Worm (Caenorhabditis elegans) whole organism, late embryonic: Measurements from ENCODE around the gene mrps-5.

Experiments used
- C08G9.2 ChIP-seq: sonication (generic microtip); optimal IDR thresholded peaks from 2 replicates; lab custom pipeline; 2016; ENCODE audit warnings: mild to moderate bottlenecking, missing genetic modification characterization, moderate library complexity, missing compliant biosample characterization
- C38D4.7 ChIP-seq: fragments of 200-800 bp; sonication (Bioruptor generic); optimal IDR thresholded peaks from 2 replicates; lab custom pipeline; 2018; ENCODE audit warnings: mild to moderate bottlenecking, missing genetic modification characterization, moderate library complexity, missing compliant biosample characterization
- F13H6.1 ChIP-seq: sonication (generic microtip); optimal IDR thresholded peaks from 2 replicates; lab custom pipeline; 2016; ENCODE audit warnings: missing genetic modification characterization, missing compliant biosample characterization
- K09A11.1 ChIP-seq: sonication (generic microtip); optimal IDR thresholded peaks from 2 replicates; lab custom pipeline; 2017; ENCODE audit warnings: antibody characterized with exemption, mild to moderate bottlenecking, missing genetic modification characterization, missing compliant biosample characterization; ENCODE audit not compliant: insufficient read depth
- ceh-14 ChIP-seq: sonication (generic microtip); optimal IDR thresholded peaks from 2 replicates; lab custom pipeline; 2016; ENCODE audit warnings: missing genotype, missing genetic modification characterization, missing compliant biosample characterization
- ceh-18 ChIP-seq: sonication (generic microtip); optimal IDR thresholded peaks from 2 replicates; lab custom pipeline; 2016; ENCODE audit warnings: missing genetic modification characterization, missing compliant biosample characterization
- ceh-2 ChIP-seq: sonication (generic microtip); optimal IDR thresholded peaks from 2 replicates; lab custom pipeline; 2016; ENCODE audit warnings: missing genotype, missing genetic modification characterization, missing compliant biosample characterization
- ceh-24 ChIP-seq: sonication (generic microtip); optimal IDR thresholded peaks from 2 replicates; lab custom pipeline; 2016; ENCODE audit warnings: mild to moderate bottlenecking, missing genetic modification characterization, missing compliant biosample characterization
- ceh-31 ChIP-seq: sonication (generic microtip); optimal IDR thresholded peaks from 2 replicates; lab custom pipeline; 2016; ENCODE audit warnings: missing genetic modification characterization, missing compliant biosample characterization
- ceh-48 ChIP-seq: sonication (generic microtip); optimal IDR thresholded peaks from 2 replicates; lab custom pipeline; 2016; ENCODE audit warnings: missing genetic modification characterization, inconsistent platforms, missing compliant biosample characterization
- ceh-6 ChIP-seq: fragments of 200-800 bp; sonication (Bioruptor generic); optimal IDR thresholded peaks from 2 replicates; lab custom pipeline; 2018; ENCODE audit warnings: mild to moderate bottlenecking, missing genetic modification characterization, missing compliant biosample characterization
- che-1 ChIP-seq: sonication (generic microtip); optimal IDR thresholded peaks from 2 replicates; lab custom pipeline; 2016; ENCODE audit warnings: mild to moderate bottlenecking, missing genetic modification characterization, missing compliant biosample characterization
- dmd-4 ChIP-seq: sonication (generic microtip); optimal IDR thresholded peaks from 2 replicates; lab custom pipeline; 2016; ENCODE audit warnings: borderline replicate concordance, missing genetic modification characterization, missing compliant biosample characterization
- dve-1 ChIP-seq: sonication (generic microtip); optimal IDR thresholded peaks from 2 replicates; lab custom pipeline; 2017; ENCODE audit warnings: antibody characterized with exemption, mild to moderate bottlenecking, missing genetic modification characterization, missing compliant biosample characterization
- elt-2 ChIP-seq: sonication (generic microtip); optimal IDR thresholded peaks from 2 replicates; lab custom pipeline; 2016; ENCODE audit warnings: missing genetic modification reagents, missing genetic modification characterization, missing compliant biosample characterization
- ets-4 ChIP-seq: sonication (generic microtip); optimal IDR thresholded peaks from 2 replicates; lab custom pipeline; 2016; ENCODE audit warnings: missing genetic modification characterization, missing compliant biosample characterization
- fkh-6 ChIP-seq: sonication (generic microtip); optimal IDR thresholded peaks from 2 replicates; lab custom pipeline; 2016; ENCODE audit warnings: missing genetic modification characterization, missing compliant biosample characterization
- gmeb-2 ChIP-seq: sonication (generic microtip); optimal IDR thresholded peaks from 2 replicates; lab custom pipeline; 2016; ENCODE audit warnings: missing genetic modification characterization, inconsistent platforms, missing compliant biosample characterization
- hlh-13 ChIP-seq: fragments of 200-800 bp; sonication (Bioruptor generic); optimal IDR thresholded peaks from 2 replicates; lab custom pipeline; 2018; ENCODE audit warnings: mild to moderate bottlenecking, missing genetic modification characterization, missing compliant biosample characterization
- hlh-15 ChIP-seq: sonication (generic microtip); optimal IDR thresholded peaks from 2 replicates; lab custom pipeline; 2016; ENCODE audit warnings: missing genetic modification characterization, missing compliant biosample characterization
- hlh-30 ChIP-seq: sonication (generic microtip); optimal IDR thresholded peaks from 2 replicates; lab custom pipeline; 2017; ENCODE audit warnings: antibody characterized with exemption, missing genetic modification characterization, missing compliant biosample characterization; ENCODE audit not compliant: insufficient read depth
- lim-6 ChIP-seq: sonication (generic microtip); optimal IDR thresholded peaks from 2 replicates; lab custom pipeline; 2016; ENCODE audit warnings: missing genetic modification characterization, missing compliant biosample characterization
- lin-11 ChIP-seq: fragments of 200-800 bp; sonication (Bioruptor generic); optimal IDR thresholded peaks from 2 replicates; lab custom pipeline; 2018; ENCODE audit warnings: mild to moderate bottlenecking, missing genetic modification characterization, missing compliant biosample characterization
- madf-2 ChIP-seq: sonication (generic microtip); optimal IDR thresholded peaks from 2 replicates; lab custom pipeline; 2017; ENCODE audit warnings: missing genetic modification characterization, missing compliant biosample characterization
- mec-3 ChIP-seq: sonication (generic microtip); optimal IDR thresholded peaks from 2 replicates; lab custom pipeline; 2016; ENCODE audit warnings: borderline replicate concordance, missing genetic modification characterization, missing compliant biosample characterization
- nfya-1 ChIP-seq: sonication (generic microtip); optimal IDR thresholded peaks from 2 replicates; lab custom pipeline; 2017; ENCODE audit warnings: missing genetic modification characterization, mild to moderate bottlenecking, missing compliant biosample characterization, antibody characterized with exemption, moderate library complexity
- nhr-11 ChIP-seq: fragments of 150-350 bp; optimal IDR thresholded peaks from 2 replicates; lab custom pipeline; 2014; ENCODE audit warnings: missing biosample characterization, missing genetic modification characterization
- nhr-232 ChIP-seq: sonication (generic microtip); optimal IDR thresholded peaks from 2 replicates; lab custom pipeline; 2016; ENCODE audit warnings: missing genetic modification characterization, missing compliant biosample characterization
- pat-9 ChIP-seq: fragments of 200-800 bp; sonication (Bioruptor generic); optimal IDR thresholded peaks from 2 replicates; lab custom pipeline; 2018; ENCODE audit warnings: mild to moderate bottlenecking, missing genetic modification characterization, moderate library complexity, missing compliant biosample characterization
- pax-1 ChIP-seq: fragments of 150-350 bp; optimal IDR thresholded peaks from 2 replicates; lab custom pipeline; 2014; ENCODE audit warnings: missing biosample characterization, missing genetic modification characterization
- pha-4 ChIP-seq: fragments of 150-350 bp; optimal IDR thresholded peaks from 2 replicates; lab custom pipeline; 2018; ENCODE audit warnings: missing biosample characterization, missing genetic modification reagents, missing genetic modification characterization
- pqm-1 ChIP-seq: sonication (generic microtip); optimal IDR thresholded peaks from 2 replicates; lab custom pipeline; 2016; ENCODE audit warnings: missing genetic modification characterization, missing compliant biosample characterization
- pros-1 ChIP-seq: fragments of 150-350 bp; optimal IDR thresholded peaks from 2 replicates; lab custom pipeline; 2014; ENCODE audit warnings: missing biosample characterization, missing genetic modification reagents, missing genetic modification characterization
- sox-2 ChIP-seq: fragments of 200-800 bp; sonication (Bioruptor generic); IDR thresholded peaks from 2 replicates; pipeline ENCODE4 v1.3.6; 2022; ENCODE audit warnings: missing genetic modification reagents, missing genetic modification characterization, missing compliant biosample characterization
- tbx-7 ChIP-seq: sonication (generic microtip); optimal IDR thresholded peaks from 2 replicates; lab custom pipeline; 2016; ENCODE audit warnings: missing genotype, missing genetic modification characterization, missing compliant biosample characterization
- ttx-3 ChIP-seq: sonication (generic microtip); optimal IDR thresholded peaks from 2 replicates; lab custom pipeline; 2016; ENCODE audit warnings: missing genetic modification reagents, missing genetic modification characterization, missing compliant biosample characterization
- unc-86 ChIP-seq: sonication (generic microtip); optimal IDR thresholded peaks from 2 replicates; lab custom pipeline; 2016; ENCODE audit warnings: missing genetic modification characterization, missing compliant biosample characterization
- zip-5 ChIP-seq: sonication (generic microtip); optimal IDR thresholded peaks from 2 replicates; lab custom pipeline; 2016; ENCODE audit warnings: missing genetic modification characterization, missing compliant biosample characterization
- ztf-16 ChIP-seq: sonication (generic microtip); optimal IDR thresholded peaks from 2 replicates; lab custom pipeline; 2017; ENCODE audit warnings: missing genetic modification characterization, missing compliant biosample characterization

The mrps-5 gene

DNA sequence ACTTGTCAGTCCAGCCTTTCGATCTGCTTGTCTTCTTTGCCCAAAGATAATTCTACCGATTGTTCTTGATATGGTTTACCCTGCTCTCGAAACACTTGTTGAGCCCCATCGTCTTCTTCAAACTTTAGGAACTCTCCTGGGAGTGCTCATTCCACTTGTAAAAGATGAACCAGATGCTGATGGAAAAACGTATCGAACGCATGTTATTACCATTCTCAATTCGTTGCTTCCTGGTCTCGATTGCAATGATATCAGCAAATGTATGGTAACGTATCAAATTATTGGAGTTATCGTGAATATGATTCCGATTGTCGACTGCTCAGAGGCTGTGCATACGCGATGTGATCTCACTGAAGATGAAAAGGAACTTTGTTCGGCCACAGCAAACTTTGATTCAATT, 38.5 kb downstream of the mrps-5 start:
- TF ChIP-seq K09A11.1 (tag; lab: Kevin White, UChicago), result no peak
- no peak for TF ChIP-seq ceh-14 (tag; lab: Kevin White, UChicago)
- no peak for TF ChIP-seq ztf-16
- no peak for TF ChIP-seq sox-2 (GFP tag; lab: Robert Waterston, UW)
- no peak for TF ChIP-seq unc-86 (tag; lab: Kevin White, UChicago)
- no peak for TF ChIP-seq ceh-18 (tag; lab: Kevin White, UChicago)
- no peak for TF ChIP-seq hlh-13
- TF ChIP-seq ets-4 (tag; lab: Kevin White, UChicago), result no peak
- TF ChIP-seq ceh-2 (tag; lab: Kevin White, UChicago), result no peak
- TF ChIP-seq dmd-4 (tag; lab: Kevin White, UChicago), result no peak
- no peak for TF ChIP-seq pha-4 (tag; lab: Kevin White, UChicago)
- TF ChIP-seq zip-5 (tag; lab: Kevin White, UChicago), result no peak
- TF ChIP-seq mec-3 (tag; lab: Kevin White, UChicago), result no peak
- no peak for TF ChIP-seq ttx-3
- TF ChIP-seq ceh-6 (GFP tag; lab: Kevin White, UChicago), result no peak
- TF ChIP-seq lim-6 (tag; lab: Kevin White, UChicago), result no peak
- no peak for TF ChIP-seq pat-9 (tag; lab: Kevin White, UChicago)

DNA sequence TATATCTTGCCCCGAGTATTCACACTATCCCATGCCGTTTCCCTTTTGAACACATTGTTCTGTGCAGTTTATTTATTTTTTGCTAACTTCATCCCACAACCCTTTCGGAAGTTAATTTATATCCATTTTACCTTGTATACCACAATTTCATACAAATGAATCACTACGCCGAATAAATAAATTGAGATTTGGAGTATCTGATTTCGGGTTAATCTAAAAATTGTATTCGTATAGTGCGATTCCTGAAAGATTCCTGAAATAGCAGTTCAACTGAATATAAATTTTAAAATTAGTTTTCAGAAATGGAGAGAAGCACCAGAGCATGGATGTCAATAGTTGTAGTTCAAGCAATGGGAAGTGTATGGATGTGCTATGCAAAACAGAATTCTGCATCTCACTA, 43.8 kb downstream of the mrps-5 start, which contains the start of gene erg-28:
erg-28 (plus strand) TSS at position 301 of the 400 bp plus-strand sequence.
- TF ChIP-seq gmeb-2 (tag; lab: Kevin White, UChicago), result no peak
- no peak for TF ChIP-seq pqm-1 (tag; lab: Kevin White, UChicago)
- no peak for TF ChIP-seq elt-2 (tag; lab: Kevin White, UChicago)
- TF ChIP-seq madf-2, result no peak
- TF ChIP-seq ceh-48 (tag; lab: Kevin White, UChicago), result no peak
- TF ChIP-seq, all 69 proteins: peak for 0

DNA sequence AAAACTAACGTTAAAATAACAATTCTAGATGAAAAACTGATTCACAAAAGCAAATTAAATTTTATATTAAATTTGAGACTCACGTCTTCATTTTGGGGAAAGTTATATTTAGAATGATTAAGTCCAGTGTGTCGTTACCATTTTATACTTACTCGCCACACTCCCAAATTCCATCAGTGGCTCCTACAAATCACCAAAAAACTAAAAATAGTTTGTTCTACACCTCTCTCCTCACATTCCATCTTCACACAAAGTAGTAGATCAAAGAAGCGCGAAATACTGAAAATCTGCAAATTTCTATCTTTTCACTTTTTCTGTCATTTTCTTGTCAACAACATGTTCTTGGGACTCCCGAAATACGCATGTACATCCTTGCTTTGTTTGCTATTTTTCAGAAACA, 45.6 kb downstream of the mrps-5 start, which contains the start of gene ZC116.5:
ZC116.5 (minus strand) TSS at position 101 of the 400 bp plus-strand sequence.
- TF ChIP-seq pax-1 (tag; lab: Kevin White, UChicago), result no peak
- TF ChIP-seq pat-9 (tag; lab: Kevin White, UChicago), result no peak
- TF ChIP-seq nfya-1 (tag; lab: Kevin White, UChicago), result no peak
- TF ChIP-seq fkh-6 (tag; lab: Kevin White, UChicago), result no peak
- TF ChIP-seq tbx-7, result no peak
- TF ChIP-seq unc-86 (tag; lab: Kevin White, UChicago), result no peak
- no peak for TF ChIP-seq F13H6.1 (tag; lab: Kevin White, UChicago)
- TF ChIP-seq ceh-48 (tag; lab: Kevin White, UChicago), result no peak
- TF ChIP-seq pqm-1 (tag; lab: Kevin White, UChicago), result no peak
- no peak for TF ChIP-seq nhr-11 (tag; lab: Kevin White, UChicago)
- no peak for TF ChIP-seq zip-5 (tag; lab: Kevin White, UChicago)
- no peak for TF ChIP-seq elt-2 (tag; lab: Kevin White, UChicago)
- no peak for TF ChIP-seq hlh-15 (tag; lab: Kevin White, UChicago)
- TF ChIP-seq pros-1 (tag; lab: Kevin White, UChicago), result no peak
- TF ChIP-seq nhr-232 (tag; lab: Kevin White, UChicago), result no peak
- no peak for TF ChIP-seq lin-11
- no peak for TF ChIP-seq hlh-13

DNA sequence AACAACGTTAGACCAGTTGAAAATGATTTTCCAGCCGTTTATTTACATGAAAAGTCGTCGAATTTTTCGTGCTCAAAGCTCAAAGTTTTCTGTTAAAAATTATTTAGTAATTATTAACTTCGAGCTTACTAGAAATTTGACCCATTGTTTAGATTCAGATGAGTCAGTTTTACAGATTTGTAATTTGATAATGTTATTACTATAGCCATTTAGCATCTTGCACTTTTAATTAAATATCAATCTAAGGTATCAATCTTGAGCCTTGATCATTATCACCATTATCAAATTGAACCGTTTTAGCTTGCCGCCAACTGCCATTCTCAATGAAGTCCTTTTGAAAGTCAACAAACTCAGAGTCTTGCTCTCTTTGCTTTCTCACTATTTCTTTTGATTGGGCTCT, 46.2 kb downstream of the mrps-5 start, which contains the start of gene ZC116.1:
ZC116.1 (plus strand) TSS at position 301 of the 400 bp plus-strand sequence.
- TF ChIP-seq lin-11 (no peak), ceh-2 (tag; lab: Kevin White, UChicago) (no peak), che-1 (tag; lab: Kevin White, UChicago) (no peak), C08G9.2 (tag; lab: Kevin White, UChicago) (no peak), C38D4.7 (no peak), dve-1 (tag; lab: Kevin White, UChicago) (no peak), gmeb-2 (tag; lab: Kevin White, UChicago) (no peak), ceh-31 (tag; lab: Kevin White, UChicago) (no peak), ceh-48 (tag; lab: Kevin White, UChicago) (no peak), dmd-4 (tag; lab: Kevin White, UChicago) (no peak), ceh-6 (GFP tag; lab: Kevin White, UChicago) (no peak), pat-9 (tag; lab: Kevin White, UChicago) (no peak), ceh-24 (tag; lab: Kevin White, UChicago) (no peak), ceh-14 (tag; lab: Kevin White, UChicago) (no peak), hlh-30 (tag; lab: Kevin White, UChicago) (no peak), madf-2 (no peak), pax-1 (tag; lab: Kevin White, UChicago) (no peak), sox-2 (GFP tag; lab: Robert Waterston, UW) (no peak)
